Fruit fly (Drosophila melanogaster) whole organism, embryonic: ENCODE measurements around the gene CG33268.

ENCODE experiments used
- ATbp ChIP-seq: fragments of 200-800 bp; sonication (Bioruptor generic); optimal IDR thresholded peaks from 2 replicates; lab custom pipeline; 2017; ENCODE audit warnings: missing biosample characterization, mild to moderate bottlenecking, missing genetic modification characterization, missing genetic modification reagents
- Aef1 ChIP-seq: fragments of 200-800 bp; sonication (Bioruptor generic); IDR thresholded peaks from 3 replicates; pipeline ENCODE4 v1.3.6; 2022; ENCODE audit warnings: missing biosample characterization, missing genetic modification characterization
- BtbVII ChIP-seq: fragments of 200-800 bp; sonication (Bioruptor generic); optimal IDR thresholded peaks from 3 replicates; lab custom pipeline; 2017; ENCODE audit warnings: missing biosample characterization, mild to moderate bottlenecking, missing genetic modification characterization
- CG13123 ChIP-seq: fragments of 200-800 bp; sonication (Bioruptor generic); optimal IDR thresholded peaks from 2 replicates; lab custom pipeline; 2016; ENCODE audit warnings: missing biosample characterization, missing genetic modification characterization
- CG17385 ChIP-seq: fragments of 200-800 bp; sonication (Bioruptor generic); optimal IDR thresholded peaks from 3 replicates; lab custom pipeline; 2018; ENCODE audit warnings: missing biosample characterization, mild to moderate bottlenecking, missing genetic modification characterization
- CG17612 ChIP-seq: fragments of 200-800 bp; sonication (Bioruptor generic); IDR thresholded peaks from 2 replicates; pipeline ENCODE4 v1.3.6; 2022; ENCODE audit warnings: missing biosample characterization, missing genetic modification characterization
- CG1792 ChIP-seq: fragments of 200-800 bp; sonication (Bioruptor generic); optimal IDR thresholded peaks from 2 replicates; lab custom pipeline; 2016; ENCODE audit warnings: missing biosample characterization, missing genetic modification characterization
- CG18599 ChIP-seq: fragments of 200-800 bp; sonication (Bioruptor generic); optimal IDR thresholded peaks from 3 replicates; lab custom pipeline; 2017; ENCODE audit warnings: missing biosample characterization, missing genetic modification characterization, mild to moderate bottlenecking, moderate library complexity, missing genetic modification reagents
- CG4360 ChIP-seq: fragments of 200-800 bp; sonication (Bioruptor generic); IDR thresholded peaks from 2 replicates; pipeline ENCODE4 v1.3.6; 2022; ENCODE audit warnings: missing biosample characterization, missing genetic modification characterization
- CG43689 ChIP-seq: fragments of 200-800 bp; sonication (Bioruptor generic); IDR thresholded peaks from 2 replicates; pipeline ENCODE4 v1.3.6; 2022; ENCODE audit warnings: missing biosample characterization, missing genetic modification characterization
- CG9817 ChIP-seq: fragments of 200-800 bp; sonication (Bioruptor generic); optimal IDR thresholded peaks from 2 replicates; lab custom pipeline; 2018; ENCODE audit warnings: missing biosample characterization, mild to moderate bottlenecking, missing genetic modification characterization, moderate library complexity
- CTCF ChIP-seq: fragments of 200-800 bp; sonication (Bioruptor generic); optimal IDR thresholded peaks from 2 replicates; lab custom pipeline; 2017; ENCODE audit warnings: missing biosample characterization, mild to moderate bottlenecking, missing genetic modification characterization, moderate library complexity
- Dbx ChIP-seq: fragments of 200-800 bp; sonication (Bioruptor generic); IDR thresholded peaks from 3 replicates; pipeline ENCODE4 v1.3.6; 2022; ENCODE audit warnings: missing biosample characterization, missing genetic modification characterization
- Dip3 ChIP-seq: fragments of 200-800 bp; sonication (Bioruptor generic); optimal IDR thresholded peaks from 3 replicates; lab custom pipeline; 2016; ENCODE audit warnings: missing biosample characterization, missing genetic modification characterization
- Drgx ChIP-seq: fragments of 200-800 bp; sonication (Bioruptor generic); IDR thresholded peaks from 2 replicates; pipeline ENCODE4 v1.3.6; 2022; ENCODE audit warnings: missing biosample characterization, missing genetic modification characterization
- E2f1 ChIP-seq: fragments of 200-800 bp; sonication (Bioruptor generic); IDR thresholded peaks from 2 replicates; pipeline ENCODE4 v1.3.6; 2022; ENCODE audit warnings: missing biosample characterization, missing genetic modification characterization
- Fer2 ChIP-seq: fragments of 200-800 bp; sonication (Bioruptor generic); optimal IDR thresholded peaks from 2 replicates; lab custom pipeline; 2018; ENCODE audit warnings: missing biosample characterization, mild to moderate bottlenecking, missing genetic modification characterization, moderate library complexity
- HmgZ ChIP-seq: fragments of 200-800 bp; sonication (Bioruptor generic); optimal IDR thresholded peaks from 2 replicates; lab custom pipeline; 2018; ENCODE audit warnings: missing biosample characterization, mild to moderate bottlenecking, missing genetic modification characterization
- Hr51 ChIP-seq, 2 experiments: fragments of 200-800 bp; sonication (Bioruptor generic); optimal IDR thresholded peaks; 2 replicates in 1 of 2; 3 replicates in 1 of 2; lab custom pipeline; 2016 to 2018; ENCODE audit warnings: missing biosample characterization in 2 of 2, missing genetic modification characterization in 2 of 2, mild to moderate bottlenecking in 1 of 2, moderate library complexity in 1 of 2
- Lpt ChIP-seq: fragments of >200 bp; optimal IDR thresholded peaks from 2 replicates; lab custom pipeline; 2018; ENCODE audit warnings: missing biosample characterization, missing genetic modification characterization
- Mrtf ChIP-seq: fragments of 200-800 bp; sonication (Bioruptor generic); IDR thresholded peaks from 3 replicates; pipeline ENCODE4 v1.3.6; 2022; ENCODE audit warnings: missing biosample characterization, missing genetic modification characterization
- NC2α ChIP-seq: fragments of 200-800 bp; sonication (Bioruptor generic); optimal IDR thresholded peaks from 2 replicates; lab custom pipeline; 2016; ENCODE audit warnings: missing biosample characterization, missing genetic modification characterization
- NfI ChIP-seq: fragments of 200-800 bp; sonication (Bioruptor generic); optimal IDR thresholded peaks from 3 replicates; lab custom pipeline; 2018; ENCODE audit warnings: missing biosample characterization, mild to moderate bottlenecking, missing genetic modification characterization, moderate library complexity
- Xrp1 ChIP-seq: fragments of 200-800 bp; sonication (Bioruptor generic); IDR thresholded peaks from 2 replicates; pipeline ENCODE4 v1.3.6; 2022; ENCODE audit warnings: missing biosample characterization, missing genetic modification characterization
- bsh ChIP-seq, 2 experiments: fragments of 200-800 bp; sonication (Bioruptor generic); optimal IDR thresholded peaks; 2 replicates each; lab custom pipeline; 2017 to 2018; ENCODE audit warnings: mild to moderate bottlenecking in 2 of 2, missing biosample characterization in 2 of 2, missing genetic modification characterization in 2 of 2, moderate library complexity in 1 of 2
- caup ChIP-seq: fragments of 200-800 bp; sonication (Bioruptor generic); optimal IDR thresholded peaks from 3 replicates; lab custom pipeline; 2017; ENCODE audit warnings: missing biosample characterization, mild to moderate bottlenecking, missing genetic modification characterization, moderate library complexity; ENCODE audit not compliant: severe bottlenecking
- dan ChIP-seq: fragments of 200-800 bp; sonication (Bioruptor generic); IDR thresholded peaks from 2 replicates; pipeline ENCODE4 v1.3.6; 2022; ENCODE audit warnings: missing biosample characterization, missing genetic modification characterization
- dati ChIP-seq: fragments of 200-800 bp; sonication (Bioruptor generic); IDR thresholded peaks from 2 replicates; pipeline ENCODE4 v1.3.6; 2022; ENCODE audit warnings: missing biosample characterization, missing genetic modification characterization
- dpn ChIP-seq, 2 experiments: fragments of 200-800 bp; sonication (Bioruptor generic); optimal IDR thresholded peaks; 3 replicates each; lab custom pipeline; 2016; ENCODE audit warnings: missing biosample characterization in 2 of 2, missing genetic modification characterization in 2 of 2
- eyg ChIP-seq: fragments of 200-800 bp; sonication (Bioruptor generic); optimal IDR thresholded peaks from 3 replicates; lab custom pipeline; 2016; ENCODE audit warnings: missing biosample characterization, missing genetic modification characterization
- fd3F ChIP-seq: fragments of 200-800 bp; sonication (Bioruptor generic); optimal IDR thresholded peaks from 2 replicates; lab custom pipeline; 2018; ENCODE audit warnings: missing biosample characterization, mild to moderate bottlenecking, missing genetic modification characterization, moderate library complexity
- knrl ChIP-seq: fragments of 200-800 bp; sonication (Bioruptor generic); IDR thresholded peaks from 3 replicates; pipeline ENCODE4 v1.3.6; 2022; ENCODE audit warnings: missing biosample characterization, missing genetic modification characterization; ENCODE audit not compliant: partially characterized antibody
- lbe ChIP-seq: fragments of 200-800 bp; sonication (Bioruptor generic); optimal IDR thresholded peaks from 2 replicates; lab custom pipeline; 2016; ENCODE audit warnings: missing biosample characterization, mild to moderate bottlenecking, missing genetic modification characterization
- lola ChIP-seq, 3 experiments: fragments of >200 bp in 2 of 3; fragments of 200-800 bp in 1 of 3; sonication (Bioruptor generic) in 1 of 3; optimal IDR thresholded peaks; 2 replicates each; lab custom pipeline; 2017 to 2019; ENCODE audit warnings: missing biosample characterization in 3 of 3, missing genetic modification characterization in 3 of 3, mild to moderate bottlenecking in 1 of 3, moderate library complexity in 1 of 3
- lov ChIP-seq, 2 experiments: fragments of 200-800 bp in 1 of 2; fragments of >200 bp in 1 of 2; sonication (Bioruptor generic) in 1 of 2; IDR thresholded peaks in 1 of 2; optimal IDR thresholded peaks in 1 of 2; 2 replicates in 1 of 2; 3 replicates in 1 of 2; pipeline versions ENCODE4 v1.3.6 to Lab custom; 2017 to 2022; ENCODE audit warnings: missing biosample characterization in 1 of 2, missing genetic modification characterization in 1 of 2
- mirr ChIP-seq: fragments of 200-800 bp; sonication (Bioruptor generic); optimal IDR thresholded peaks from 3 replicates; lab custom pipeline; 2018; ENCODE audit warnings: missing biosample characterization, mild to moderate bottlenecking, missing genetic modification characterization
- org-1 ChIP-seq: fragments of 200-800 bp; sonication (Bioruptor generic); optimal IDR thresholded peaks from 2 replicates; lab custom pipeline; 2017; ENCODE audit warnings: missing biosample characterization, missing genetic modification characterization
- pita ChIP-seq: fragments of 200-800 bp; sonication (Bioruptor generic); optimal IDR thresholded peaks from 2 replicates; lab custom pipeline; 2017; ENCODE audit warnings: missing biosample characterization, mild to moderate bottlenecking, missing genetic modification characterization
- rib ChIP-seq: fragments of 200-800 bp; sonication (Bioruptor generic); IDR thresholded peaks from 2 replicates; pipeline ENCODE4 v1.3.6; 2022; ENCODE audit warnings: missing biosample characterization, missing genetic modification characterization
- ro ChIP-seq: fragments of 200-800 bp; sonication (Bioruptor generic); IDR thresholded peaks from 2 replicates; pipeline ENCODE4 v1.3.6; 2022; ENCODE audit warnings: missing biosample characterization, missing genetic modification characterization
- sc ChIP-seq, 3 experiments: fragments of >200 bp in 2 of 3; fragments of 200-800 bp in 1 of 3; sonication (Bioruptor generic) in 1 of 3; optimal IDR thresholded peaks; 2 replicates in 2 of 3; 3 replicates in 1 of 3; lab custom pipeline; 2017; ENCODE audit warnings: mild to moderate bottlenecking in 1 of 3, missing biosample characterization in 1 of 3, missing genetic modification characterization in 1 of 3, missing genetic modification reagents in 1 of 3
- shn ChIP-seq: fragments of 200-800 bp; sonication (Bioruptor generic); optimal IDR thresholded peaks from 3 replicates; lab custom pipeline; 2016; ENCODE audit warnings: missing biosample characterization, missing genetic modification characterization
- sima ChIP-seq: fragments of 200-800 bp; sonication (Bioruptor generic); optimal IDR thresholded peaks from 2 replicates; lab custom pipeline; 2016; ENCODE audit warnings: missing biosample characterization, missing genetic modification characterization
- sug ChIP-seq: fragments of 200-800 bp; optimal IDR thresholded peaks from 2 replicates; lab custom pipeline; 2019; ENCODE audit warnings: missing biosample characterization, mild to moderate bottlenecking, missing genetic modification characterization, moderate library complexity
- tin ChIP-seq: fragments of 200-800 bp; sonication (Bioruptor generic); optimal IDR thresholded peaks from 3 replicates; lab custom pipeline; 2016; ENCODE audit warnings: missing biosample characterization, missing genetic modification characterization
- wek ChIP-seq: fragments of 200-800 bp; sonication (Bioruptor generic); optimal IDR thresholded peaks from 3 replicates; lab custom pipeline; 2018; ENCODE audit warnings: missing biosample characterization, mild to moderate bottlenecking, missing genetic modification characterization, moderate library complexity
- zf30C ChIP-seq: fragments of 200-800 bp; sonication (Bioruptor generic); optimal IDR thresholded peaks from 3 replicates; lab custom pipeline; 2018; ENCODE audit warnings: missing biosample characterization, mild to moderate bottlenecking, missing genetic modification characterization

Gene CG33268

dm6 chr3L:11579919-11580318 lies 11.1 kb downstream of the CG33268 start, which contains the start of gene CG43390 (continued):
- TF ChIP-seq lola (GFP tag; optimal IDR thresholded peaks at IDR 0.05; lab: Kevin White, UChicago) = no peak
- TF ChIP-seq shn (GFP tag; lab: Kevin White, UChicago) = no peak
- TF ChIP-seq CG9817 (tag; lab: Kevin White, UChicago) = peak; percentile 40
- no peak for TF ChIP-seq CG13123 (GFP tag; lab: Kevin White, UChicago)
- no peak for TF ChIP-seq Dbx (GFP tag; lab: Robert Waterston, UW)
- TF ChIP-seq wek (GFP tag; lab: Kevin White, UChicago) = peak; percentile 48
- TF ChIP-seq BtbVII = peak; percentile 83
- TF ChIP-seq ATbp (GFP tag; lab: Kevin White, UChicago) = peak; percentile 69
- no peak for TF ChIP-seq rib (GFP tag; lab: Robert Waterston, UW)
- peak; percentile 47 for TF ChIP-seq CG17385 (GFP tag; lab: Kevin White, UChicago)
- no peak for TF ChIP-seq ro (GFP tag; lab: Robert Waterston, UW)
- TF ChIP-seq org-1 = no peak
- TF ChIP-seq dpn (GFP tag; optimal IDR thresholded peaks at IDR 0.05; lab: Kevin White, UChicago) = peak in 1 of 2 experiments; percentile 31
- TF ChIP-seq Xrp1 (GFP tag; lab: Robert Waterston, UW) = peak; percentile 37
- TF ChIP-seq fd3F = peak; percentile 92
- peak; percentile 68 for TF ChIP-seq HmgZ
- peak; percentile 12 for TF ChIP-seq eyg (GFP tag; lab: Kevin White, UChicago)
- TF ChIP-seq sug (tag; lab: Kevin White, UChicago) = peak; percentile 39
- no peak for TF ChIP-seq Lpt (GFP tag; lab: Kevin White, UChicago)
- TF ChIP-seq CG1792 (GFP tag; lab: Kevin White, UChicago) = peak; percentile 11
- TF ChIP-seq, all 482 proteins: peak for 96

- TF ChIP-seq NC2α = no peak
- no peak for TF ChIP-seq CG18599 (GFP tag; lab: Kevin White, UChicago)
- TF ChIP-seq CTCF (GFP tag; lab: Kevin White, UChicago) = peak; percentile 74
- TF ChIP-seq CG17612 (GFP tag; lab: Robert Waterston, UW) = no peak
Measured at dm6 chr3L:11578847-11579246, 12.2 kb downstream of the CG33268 start.

- TF ChIP-seq CG4360 (GFP tag; lab: Robert Waterston, UW) (peak; percentile 67), sima (no peak), knrl (GFP tag; lab: Robert Waterston, UW) (no peak), bsh (GFP tag; optimal IDR thresholded peaks at IDR 0.05; lab: Kevin White, UChicago) (no peak), sc (optimal IDR thresholded peaks at IDR 0.05; lab: Kevin White, UChicago) (no peak), sc (GFP tag; optimal IDR thresholded peaks at IDR 0.05; lab: Kevin White, UChicago) (no peak), Aef1 (GFP tag; lab: Robert Waterston, UW) (no peak), Mrtf (GFP tag; lab: Robert Waterston, UW) (peak; percentile 54; the same call in 1 of the 3 replicates), CG43689 (GFP tag; lab: Robert Waterston, UW) (no peak), E2f1 (no peak)
Measured at dm6 chr3L:11578211-11578673, 12.8 kb downstream of the CG33268 start, which contains the start of gene CG33270. CG33270 (minus strand) TSS chr3L:11578623.

dm6 chr3L:11577395-11577794 lies 13.6 kb downstream of the CG33268 start, which contains the start of gene CG33271:
CG33271 (minus strand) TSS chr3L:11577495.
- no peak for TF ChIP-seq zf30C (GFP tag; lab: Kevin White, UChicago)
- TF ChIP-seq dati (GFP tag; lab: Robert Waterston, UW) = no peak
- TF ChIP-seq Hr51 (GFP tag; optimal IDR thresholded peaks at IDR 0.05; lab: Kevin White, UChicago) = no peak
- peak; percentile 24 for TF ChIP-seq fd3F
- TF ChIP-seq dan (GFP tag; lab: Robert Waterston, UW) = no peak
- no peak for TF ChIP-seq lov (optimal IDR thresholded peaks at IDR 0.05; lab: Kevin White, UChicago)
- no peak for TF ChIP-seq lov (GFP tag; IDR thresholded peaks at IDR 0.05; lab: Robert Waterston, UW)
- TF ChIP-seq pita (GFP tag; lab: Kevin White, UChicago) = no peak
- peak; percentile 16 for TF ChIP-seq caup (GFP tag; lab: Kevin White, UChicago)
- no peak for TF ChIP-seq Fer2
- no peak for TF ChIP-seq tin
- no peak for TF ChIP-seq Dip3 (GFP tag; lab: Kevin White, UChicago)
- no peak for TF ChIP-seq Drgx (GFP tag; lab: Robert Waterston, UW)
- TF ChIP-seq mirr = no peak
- no peak for TF ChIP-seq NfI (GFP tag; lab: Kevin White, UChicago)
- no peak for TF ChIP-seq lbe (GFP tag; lab: Kevin White, UChicago)
